Fruit fly (Drosophila melanogaster): Measurements from ENCODE around the gene phu.

phu gene

DNA sequence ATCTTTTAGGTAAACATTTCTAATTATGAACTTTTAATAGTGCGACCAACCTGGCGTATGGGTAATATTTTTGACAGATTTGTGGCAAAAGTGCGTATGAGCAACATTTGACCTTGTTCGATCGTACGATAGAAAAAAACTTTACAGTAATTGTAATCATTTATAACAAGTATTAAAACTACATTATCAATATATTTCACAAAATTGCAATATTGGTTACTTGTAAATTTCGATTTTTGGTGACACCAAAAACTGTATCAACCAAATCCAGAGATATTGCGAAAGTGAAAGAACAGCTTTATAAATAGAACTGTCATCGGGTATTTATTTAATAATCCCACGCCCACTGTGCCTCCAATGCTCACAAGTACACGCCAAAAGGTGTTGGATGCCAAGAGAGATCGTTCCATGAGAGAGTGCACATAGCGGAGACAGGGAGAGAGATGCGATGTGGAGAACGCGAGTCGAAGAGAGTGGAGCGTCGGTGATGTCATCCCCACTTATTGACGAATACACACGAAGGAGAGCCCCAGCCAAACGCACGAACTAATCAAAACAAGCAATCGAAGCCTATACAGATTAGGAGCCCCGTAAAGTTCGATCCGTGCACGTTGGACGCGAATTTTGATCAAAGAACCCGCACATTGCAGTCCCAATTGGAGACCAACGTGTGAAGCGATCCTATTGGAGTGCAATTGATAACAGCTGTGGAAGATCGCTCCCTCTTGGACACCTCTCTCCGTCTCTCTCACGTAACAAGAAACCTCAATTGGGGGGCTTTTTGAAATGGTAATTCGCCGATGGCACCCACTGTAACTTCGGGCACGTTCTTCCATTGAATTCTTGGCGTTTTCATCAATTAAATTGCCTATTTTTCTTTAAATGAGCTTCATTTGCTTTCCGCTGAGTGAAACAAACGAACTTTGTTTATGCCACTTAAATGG lies 38.9 kb downstream of the phu start (continued):
- TF ChIP-seq repo (GFP tag; optimal IDR thresholded peaks at IDR 0.05), result peak; percentile 82
- peak; percentile 74 for TF ChIP-seq CG14050 (GFP tag; IDR thresholded peaks at IDR 0.05)
- peak; percentile 84 for TF ChIP-seq lbe (GFP tag; optimal IDR thresholded peaks at IDR 0.05)
- peak; percentile 99 for TF ChIP-seq Sox100B (GFP tag; optimal IDR thresholded peaks at IDR 0.05)
- peak; percentile 92 for TF ChIP-seq CG12071 (GFP tag; optimal IDR thresholded peaks at IDR 0.05)
- TF ChIP-seq NC2β (GFP tag; optimal IDR thresholded peaks at IDR 0.05), result peak; percentile 83
- TF ChIP-seq Lim3 (GFP tag; IDR thresholded peaks at IDR 0.05), result peak; percentile 40; the same call in 1 of the 2 replicates
- peak; percentile 78 for TF ChIP-seq CG4282 (GFP tag; optimal IDR thresholded peaks at IDR 0.05)
- TF ChIP-seq CG17361 (GFP tag; IDR thresholded peaks at IDR 0.05), result peak; percentile 99
- TF ChIP-seq CG30020 (tag; optimal IDR thresholded peaks at IDR 0.05), result peak; percentile 85
- TF ChIP-seq yki (optimal IDR thresholded peaks at IDR 0.05), result peak; percentile 53
- TF ChIP-seq E2f1 (GFP tag; IDR thresholded peaks at IDR 0.05), result peak; percentile 83
- TF ChIP-seq CG13624 (GFP tag; optimal IDR thresholded peaks at IDR 0.05), result peak; percentile 83
- TF ChIP-seq bigmax (GFP tag; optimal IDR thresholded peaks at IDR 0.05), result peak; percentile 2
- TF ChIP-seq CkIIα-i1 (GFP tag; IDR thresholded peaks at IDR 0.05), result 0 out of 2 replicates have a peak, but pooled peaks have one; percentile 30
- TF ChIP-seq br (optimal IDR thresholded peaks at IDR 0.05), result no peak
- peak; percentile 85 for TF ChIP-seq CG32772 (GFP tag; IDR thresholded peaks at IDR 0.05)
- TF ChIP-seq eve (GFP tag; optimal IDR thresholded peaks at IDR 0.05), result peak in 1 of 2 experiments; percentile 100
- peak; percentile 98 for TF ChIP-seq nmo (GFP tag; optimal IDR thresholded peaks at IDR 0.05)
- TF ChIP-seq Vsx1 (GFP tag; optimal IDR thresholded peaks at IDR 0.05), result peak; percentile 93
- no peak for TF ChIP-seq usp (GFP tag; optimal IDR thresholded peaks at IDR 0.05)
- peak; percentile 74 for TF ChIP-seq dm (GFP tag; optimal IDR thresholded peaks at IDR 0.05)
- TF ChIP-seq CG11560 (tag; IDR thresholded peaks at IDR 0.05), result peak; percentile 71
- TF ChIP-seq CG15073 (GFP tag; optimal IDR thresholded peaks at IDR 0.05), result peak; percentile 71
- TF ChIP-seq ham (GFP tag; IDR thresholded peaks at IDR 0.05), result no peak
- peak; percentile 14 for TF ChIP-seq ab (GFP tag; optimal IDR thresholded peaks at IDR 0.05)
- TF ChIP-seq fd102C (GFP tag; optimal IDR thresholded peaks at IDR 0.05), result peak; percentile 20
- peak; percentile 65 for TF ChIP-seq psq (GFP tag; optimal IDR thresholded peaks at IDR 0.05)
- TF ChIP-seq zf30C (GFP tag; optimal IDR thresholded peaks at IDR 0.05), result no peak
- TF ChIP-seq cad (GFP tag; optimal IDR thresholded peaks at IDR 0.05), result no peak
- TF ChIP-seq gro (GFP tag; optimal IDR thresholded peaks at IDR 0.05), result peak; percentile 92
- TF ChIP-seq CG12104 (GFP tag; optimal IDR thresholded peaks at IDR 0.05), result peak; percentile 97
- TF ChIP-seq inv (GFP tag; IDR thresholded peaks at IDR 0.05; ENCODE audit: partially characterized antibody), result 0 out of 2 replicates have a peak, but pooled peaks have one; percentile 33
- TF ChIP-seq CG2889 (GFP tag; IDR thresholded peaks at IDR 0.05), result peak; percentile 71; the same call in 1 of the 3 replicates
- TF ChIP-seq Chrac-16 (GFP tag; optimal IDR thresholded peaks at IDR 0.05), result peak; percentile 93
- TF ChIP-seq CG30403 (GFP tag; optimal IDR thresholded peaks at IDR 0.05), result peak; percentile 99
- peak; percentile 62; the same call in 1 of the 2 replicates for TF ChIP-seq Dip2 (GFP tag; IDR thresholded peaks at IDR 0.05)
- TF ChIP-seq chinmo (GFP tag; IDR thresholded peaks at IDR 0.05; ENCODE audit: partially characterized antibody), result peak; percentile 95
- TF ChIP-seq salm (tag; optimal IDR thresholded peaks at IDR 0.05), result peak; percentile 91
- peak; percentile 74 for TF ChIP-seq Ets97D (GFP tag; optimal IDR thresholded peaks at IDR 0.05)
- TF ChIP-seq Gsc (GFP tag; IDR thresholded peaks at IDR 0.05), result peak; percentile 78
- no peak for TF ChIP-seq lov (optimal IDR thresholded peaks at IDR 0.05)
- TF ChIP-seq lov (GFP tag; IDR thresholded peaks at IDR 0.05), result no peak
- peak; percentile 94 for TF ChIP-seq CG4820 (GFP tag; optimal IDR thresholded peaks at IDR 0.05)
- peak; percentile 49; the same call in 1 of the 3 replicates for TF ChIP-seq gce (GFP tag; IDR thresholded peaks at IDR 0.05)
- peak; percentile 78 for TF ChIP-seq CG17328 (GFP tag; IDR thresholded peaks at IDR 0.05)
- peak; percentile 97 for TF ChIP-seq HHEX (GFP tag; optimal IDR thresholded peaks at IDR 0.05)
- peak; percentile 92 for TF ChIP-seq Nf-YC (tag; optimal IDR thresholded peaks at IDR 0.05)
- peak; percentile 53; the same call in 1 of the 2 replicates for TF ChIP-seq Rx (GFP tag; IDR thresholded peaks at IDR 0.05)
- TF ChIP-seq Sin3A (optimal IDR thresholded peaks at IDR 0.05), result no peak
- peak; percentile 94 for TF ChIP-seq PHDP (tag; optimal IDR thresholded peaks at IDR 0.05)
